Worm (Caenorhabditis elegans): ENCODE results near the gene C35D10.6.

- TF ChIP-seq pqm-1 (tag; optimal IDR thresholded peaks at IDR 0.05): no peak
- TF ChIP-seq aly-2 (tag; optimal IDR thresholded peaks at IDR 0.05): no peak
- TF ChIP-seq mep-1 (tag; optimal IDR thresholded peaks at IDR 0.05): no peak
- no peak for TF ChIP-seq zag-1 (tag; optimal IDR thresholded peaks at IDR 0.05)
- TF ChIP-seq madf-9 (GFP tag; conservative IDR thresholded peaks at IDR 0.05): no peak
- TF ChIP-seq nhr-77 (tag; optimal IDR thresholded peaks at IDR 0.05): no peak
- no peak for TF ChIP-seq mdl-1 (tag; optimal IDR thresholded peaks at IDR 0.05)
- TF ChIP-seq lin-15B (tag; optimal IDR thresholded peaks at IDR 0.05): no peak
- TF ChIP-seq nhr-48 (tag; optimal IDR thresholded peaks at IDR 0.05): no peak
- no peak for TF ChIP-seq R02D3.7 (tag; optimal IDR thresholded peaks at IDR 0.05)
- no peak for TF ChIP-seq lir-3 (tag; optimal IDR thresholded peaks at IDR 0.05)
- TF ChIP-seq nhr-11 (tag; optimal IDR thresholded peaks at IDR 0.05): no peak
Measured at ce11 chrIII:4854918-4855317, 4.2 kb upstream of the C35D10.6 start, which contains the start of gene C35D10.8.

Data from whole organism, L4 larva.